Fruit fly (Drosophila melanogaster) whole organism, embryonic: Measurements from ENCODE around the gene Mondo.
A peak's percentile ranks its signal among the peaks of the same experiment; 100 is the strongest.

Source experiments
- Atf-2 ChIP-seq: fragments of 200-800 bp; sonication (Bioruptor generic); optimal IDR thresholded peaks from 2 replicates; lab custom pipeline; 2016; ENCODE audit warnings: missing biosample characterization, missing genetic modification characterization
- Blimp-1 ChIP-seq: fragments of 200-800 bp; sonication (Bioruptor generic); optimal IDR thresholded peaks from 3 replicates; lab custom pipeline; 2018; ENCODE audit warnings: missing biosample characterization, missing genetic modification characterization, mild to moderate bottlenecking, moderate library complexity, missing genetic modification reagents
- BtbVII ChIP-seq: fragments of 200-800 bp; sonication (Bioruptor generic); optimal IDR thresholded peaks from 3 replicates; lab custom pipeline; 2017; ENCODE audit warnings: missing biosample characterization, mild to moderate bottlenecking, missing genetic modification characterization
- CG10274 ChIP-seq: fragments of 200-800 bp; sonication (Bioruptor generic); optimal IDR thresholded peaks from 3 replicates; lab custom pipeline; 2017; ENCODE audit warnings: missing biosample characterization, mild to moderate bottlenecking, missing genetic modification characterization
- CG10959 ChIP-seq: fragments of 200-800 bp; sonication (Bioruptor generic); IDR thresholded peaks from 2 replicates; pipeline ENCODE4 v1.3.6; 2022; ENCODE audit warnings: missing biosample characterization, missing genetic modification characterization
- CG11723 ChIP-seq: fragments of 200-800 bp; sonication (Bioruptor generic); optimal IDR thresholded peaks from 2 replicates; lab custom pipeline; 2017; ENCODE audit warnings: missing biosample characterization, mild to moderate bottlenecking, missing genetic modification characterization
- CG12219 ChIP-seq: fragments of 200-800 bp; sonication (Bioruptor generic); optimal IDR thresholded peaks from 3 replicates; lab custom pipeline; 2018; ENCODE audit warnings: missing biosample characterization, mild to moderate bottlenecking, missing genetic modification characterization
- CG12769 ChIP-seq: fragments of 200-800 bp; sonication (Bioruptor generic); optimal IDR thresholded peaks from 2 replicates; lab custom pipeline; 2019; ENCODE audit warnings: missing biosample characterization, mild to moderate bottlenecking, missing genetic modification characterization, moderate library complexity
- CG13775 ChIP-seq: fragments of 200-800 bp; sonication (Bioruptor generic); optimal IDR thresholded peaks from 3 replicates; lab custom pipeline; 2017; ENCODE audit warnings: missing biosample characterization, mild to moderate bottlenecking, missing genetic modification characterization
- CG17912 ChIP-seq: fragments of 200-800 bp; sonication (Bioruptor generic); optimal IDR thresholded peaks from 2 replicates; lab custom pipeline; 2018; ENCODE audit warnings: missing biosample characterization, mild to moderate bottlenecking, missing genetic modification characterization
- CG18011 ChIP-seq: fragments of 200-800 bp; sonication (Bioruptor generic); optimal IDR thresholded peaks from 2 replicates; lab custom pipeline; 2017; ENCODE audit warnings: missing biosample characterization, missing genetic modification characterization, mild to moderate bottlenecking, moderate library complexity, missing genotype
- CG2199 ChIP-seq: fragments of 200-800 bp; sonication (Bioruptor generic); IDR thresholded peaks from 3 replicates; pipeline ENCODE4 v1.3.6; 2022; ENCODE audit warnings: missing biosample characterization, missing genetic modification characterization
- CG30403 ChIP-seq: fragments of 200-800 bp; sonication (Bioruptor generic); optimal IDR thresholded peaks from 3 replicates; lab custom pipeline; 2016; ENCODE audit warnings: missing biosample characterization, missing genetic modification characterization
- CG31224 ChIP-seq: fragments of 200-800 bp; sonication (Bioruptor generic); IDR thresholded peaks from 2 replicates; pipeline ENCODE4 v1.3.6; 2022; ENCODE audit warnings: missing biosample characterization, missing genetic modification characterization
- CG7928 ChIP-seq: fragments of 200-800 bp; sonication (Bioruptor generic); optimal IDR thresholded peaks from 2 replicates; lab custom pipeline; 2017; ENCODE audit warnings: missing biosample characterization, mild to moderate bottlenecking, missing genetic modification characterization
- CHES-1-like ChIP-seq: fragments of 200-800 bp; sonication (Bioruptor generic); optimal IDR thresholded peaks from 2 replicates; lab custom pipeline; 2016; ENCODE audit warnings: missing biosample characterization, missing genetic modification characterization
- Dip2 ChIP-seq: fragments of 200-800 bp; sonication (Bioruptor generic); IDR thresholded peaks from 2 replicates; pipeline ENCODE4 v1.3.6; 2022; ENCODE audit warnings: missing biosample characterization, missing genetic modification characterization
- Doc3 ChIP-seq: fragments of 200-800 bp; sonication (Bioruptor generic); IDR thresholded peaks from 3 replicates; pipeline ENCODE4 v1.3.6; 2022; ENCODE audit warnings: missing biosample characterization, missing genetic modification characterization; ENCODE audit not compliant: partially characterized antibody
- Ets65A ChIP-seq: fragments of 200-800 bp; sonication (Bioruptor generic); peaks from one replicate; lab custom pipeline; 2016; ENCODE audit warnings: missing biosample characterization, missing genetic modification characterization
- Hr3 ChIP-seq: fragments of 200-800 bp; sonication (Bioruptor generic); optimal IDR thresholded peaks from 3 replicates; lab custom pipeline; 2016; ENCODE audit warnings: missing biosample characterization, missing genetic modification characterization
- Jarid2 ChIP-seq: fragments of 200-800 bp; sonication (Bioruptor generic); optimal IDR thresholded peaks from 3 replicates; lab custom pipeline; 2017; ENCODE audit warnings: mild to moderate bottlenecking, missing biosample characterization, missing genetic modification reagents, missing genetic modification characterization
- Poxn ChIP-seq: fragments of 200-800 bp; sonication (Bioruptor generic); IDR thresholded peaks from 2 replicates; pipeline ENCODE4 v1.3.6; 2022; ENCODE audit warnings: missing biosample characterization, missing genetic modification characterization
- Ssrp ChIP-seq: fragments of 200-800 bp; sonication (Bioruptor generic); optimal IDR thresholded peaks from 2 replicates; lab custom pipeline; 2018; ENCODE audit warnings: missing biosample characterization, mild to moderate bottlenecking, missing genetic modification characterization, moderate library complexity
- Taf1 ChIP-seq: fragments of 200-800 bp; sonication (Bioruptor generic); IDR thresholded peaks from 2 replicates; pipeline ENCODE4 v1.3.6; 2022; ENCODE audit warnings: missing biosample characterization, missing genetic modification characterization
- Trl ChIP-seq, 3 experiments: fragments of >200 bp in 2 of 3; fragments of 200-800 bp in 1 of 3; sonication (Bioruptor generic) in 1 of 3; optimal IDR thresholded peaks; 2 replicates in 1 of 3; 3 replicates in 2 of 3; lab custom pipeline; 2016 to 2017; ENCODE audit warnings: missing biosample characterization in 1 of 3, missing genetic modification characterization in 1 of 3
- Xbp1 ChIP-seq: fragments of 200-800 bp; sonication (Bioruptor generic); optimal IDR thresholded peaks from 3 replicates; lab custom pipeline; 2016; ENCODE audit warnings: missing biosample characterization, mild to moderate bottlenecking, missing genetic modification characterization
- ab ChIP-seq: fragments of 200-800 bp; sonication (Bioruptor generic); optimal IDR thresholded peaks from 2 replicates; lab custom pipeline; 2016; ENCODE audit warnings: missing biosample characterization, missing genetic modification characterization
- abd-A ChIP-seq: fragments of 200-800 bp; sonication (Bioruptor generic); optimal IDR thresholded peaks from 3 replicates; lab custom pipeline; 2019; ENCODE audit warnings: missing biosample characterization, mild to moderate bottlenecking, missing genetic modification characterization, moderate library complexity
- bigmax ChIP-seq: fragments of 200-800 bp; sonication (Bioruptor generic); optimal IDR thresholded peaks from 2 replicates; lab custom pipeline; 2018; ENCODE audit warnings: missing biosample characterization, mild to moderate bottlenecking, missing genetic modification characterization
- cg ChIP-seq: fragments of 200-800 bp; sonication (Bioruptor generic); optimal IDR thresholded peaks from 3 replicates; lab custom pipeline; 2019; ENCODE audit warnings: missing biosample characterization, mild to moderate bottlenecking, missing genetic modification characterization, moderate library complexity
- chinmo ChIP-seq: fragments of 200-800 bp; sonication (Bioruptor generic); IDR thresholded peaks from 4 replicates; pipeline ENCODE4 v1.3.6; 2022; ENCODE audit warnings: missing biosample characterization, missing genetic modification characterization; ENCODE audit not compliant: partially characterized antibody
- corto ChIP-seq: fragments of 200-800 bp; sonication (Bioruptor generic); optimal IDR thresholded peaks from 2 replicates; lab custom pipeline; 2016; ENCODE audit warnings: missing biosample characterization, mild to moderate bottlenecking, missing genetic modification characterization, moderate library complexity
- ftz-f1 ChIP-seq: fragments of 200-800 bp; sonication (Bioruptor generic); optimal IDR thresholded peaks from 2 replicates; lab custom pipeline; 2016; ENCODE audit warnings: missing biosample characterization, missing genetic modification characterization
- gro ChIP-seq: fragments of 200-800 bp; sonication (Bioruptor generic); optimal IDR thresholded peaks from 2 replicates; lab custom pipeline; 2016; ENCODE audit warnings: missing biosample characterization, missing genetic modification characterization
- gsb ChIP-seq: fragments of 200-800 bp; sonication (Bioruptor generic); IDR thresholded peaks from 2 replicates; pipeline ENCODE4 v1.3.6; 2022; ENCODE audit warnings: missing biosample characterization, missing genetic modification characterization
- hkb ChIP-seq, 2 experiments: fragments of 200-800 bp in 1 of 2; fragments of >200 bp in 1 of 2; sonication (Bioruptor generic) in 1 of 2; IDR thresholded peaks in 1 of 2; optimal IDR thresholded peaks in 1 of 2; 2 replicates each; pipeline versions ENCODE4 v1.3.6 to Lab custom; 2017 to 2022; ENCODE audit warnings: missing biosample characterization in 1 of 2, missing genetic modification characterization in 1 of 2
- hth ChIP-seq: fragments of >200 bp; optimal IDR thresholded peaks from 2 replicates; lab custom pipeline; 2017; ENCODE audit warnings: inconsistent platforms
- knrl ChIP-seq: fragments of 200-800 bp; sonication (Bioruptor generic); IDR thresholded peaks from 3 replicates; pipeline ENCODE4 v1.3.6; 2022; ENCODE audit warnings: missing biosample characterization, missing genetic modification characterization; ENCODE audit not compliant: partially characterized antibody
- lola ChIP-seq, 3 experiments: fragments of >200 bp in 2 of 3; fragments of 200-800 bp in 1 of 3; sonication (Bioruptor generic) in 1 of 3; optimal IDR thresholded peaks; 2 replicates each; lab custom pipeline; 2017 to 2019; ENCODE audit warnings: missing biosample characterization in 3 of 3, missing genetic modification characterization in 3 of 3, mild to moderate bottlenecking in 1 of 3, moderate library complexity in 1 of 3
- onecut ChIP-seq: fragments of 200-800 bp; sonication (Bioruptor generic); IDR thresholded peaks from 2 replicates; pipeline ENCODE4 v1.3.6; 2022; ENCODE audit warnings: missing biosample characterization, missing genetic modification characterization
- sd ChIP-seq: fragments of 200-800 bp; sonication (Bioruptor generic); optimal IDR thresholded peaks from 3 replicates; lab custom pipeline; 2018; ENCODE audit warnings: missing biosample characterization, mild to moderate bottlenecking, missing genetic modification characterization, moderate library complexity
- sens-2 ChIP-seq: fragments of 200-800 bp; sonication (Bioruptor generic); IDR thresholded peaks from 2 replicates; pipeline ENCODE4 v1.3.6; 2022; ENCODE audit warnings: missing biosample characterization, missing genetic modification characterization
- sima ChIP-seq: fragments of 200-800 bp; sonication (Bioruptor generic); optimal IDR thresholded peaks from 2 replicates; lab custom pipeline; 2016; ENCODE audit warnings: missing biosample characterization, missing genetic modification characterization
- so ChIP-seq: fragments of 200-800 bp; sonication (Bioruptor generic); IDR thresholded peaks from 3 replicates; pipeline ENCODE4 v1.3.6; 2022; ENCODE audit warnings: missing biosample characterization, missing genetic modification characterization
- ssp ChIP-seq: fragments of 200-800 bp; sonication (Bioruptor generic); IDR thresholded peaks from 2 replicates; pipeline ENCODE4 v1.3.6; 2022; ENCODE audit warnings: missing biosample characterization, missing genetic modification characterization
- toy ChIP-seq: fragments of 200-800 bp; sonication (Bioruptor generic); IDR thresholded peaks from 2 replicates; pipeline ENCODE4 v1.3.6; 2022; ENCODE audit warnings: missing biosample characterization, missing genetic modification characterization
- vnd ChIP-seq: fragments of 200-800 bp; sonication (Bioruptor generic); IDR thresholded peaks from 3 replicates; pipeline ENCODE4 v1.3.6; 2022; ENCODE audit warnings: missing biosample characterization, missing genetic modification characterization; ENCODE audit not compliant: partially characterized antibody
- vvl ChIP-seq: fragments of 200-800 bp; sonication (Bioruptor generic); IDR thresholded peaks from 2 replicates; pipeline ENCODE4 v1.3.6; 2022; ENCODE audit warnings: missing biosample characterization, missing genetic modification characterization
- wdn ChIP-seq: fragments of 200-800 bp; sonication (Bioruptor generic); IDR thresholded peaks from 2 replicates; pipeline ENCODE4 v1.3.6; 2022; ENCODE audit warnings: missing biosample characterization, missing genetic modification characterization

Mondo gene

dm6 chr2L:21243964-21244466 lies 65.8 kb downstream of the Mondo start (continued):
- TF ChIP-seq toy (GFP tag; lab: Robert Waterston, UW): no peak
- peak; percentile 23 for TF ChIP-seq Blimp-1 (GFP tag; lab: Kevin White, UChicago)
- no peak for TF ChIP-seq Poxn (GFP tag; lab: Robert Waterston, UW)
- TF ChIP-seq hth (lab: Kevin White, UChicago): no peak
- TF ChIP-seq Taf1: no peak
- no peak for TF ChIP-seq CG18011 (GFP tag; lab: Kevin White, UChicago)
- peak; percentile 12 for TF ChIP-seq Xbp1 (GFP tag; lab: Kevin White, UChicago)
- no peak for TF ChIP-seq CG17912 (GFP tag; lab: Kevin White, UChicago)
- no peak for TF ChIP-seq CG13775 (GFP tag; lab: Kevin White, UChicago)
- no peak for TF ChIP-seq Ssrp (tag; lab: Kevin White, UChicago)
- TF ChIP-seq wdn: no peak
- TF ChIP-seq CG10959 (GFP tag; lab: Robert Waterston, UW): no peak
- no peak for TF ChIP-seq lola (GFP tag; optimal IDR thresholded peaks at IDR 0.05; lab: Kevin White, UChicago)
- TF ChIP-seq cg (GFP tag; lab: Kevin White, UChicago): peak; percentile 54
- TF ChIP-seq so (GFP tag; lab: Robert Waterston, UW): no peak
- TF ChIP-seq sima (GFP tag; lab: Kevin White, UChicago): no peak
- TF ChIP-seq vnd (GFP tag; lab: Robert Waterston, UW): no peak
- no peak for TF ChIP-seq ssp (GFP tag; lab: Robert Waterston, UW)
- TF ChIP-seq CHES-1-like (GFP tag; lab: Kevin White, UChicago): no peak
- no peak for TF ChIP-seq CG7928 (GFP tag; lab: Kevin White, UChicago)
- TF ChIP-seq Atf-2 (GFP tag; lab: Kevin White, UChicago): no peak
- TF ChIP-seq vvl (GFP tag; lab: Robert Waterston, UW): 0 out of 2 replicates have a peak, but pooled peaks have one; percentile 15
- TF ChIP-seq chinmo (GFP tag; lab: Robert Waterston, UW): peak; percentile 80; the same call in 2 of the 4 replicates
- TF ChIP-seq Trl (optimal IDR thresholded peaks at IDR 0.05; lab: Kevin White, UChicago): peak; percentile 25 to 47
- TF ChIP-seq Trl (GFP tag; optimal IDR thresholded peaks at IDR 0.05; lab: Kevin White, UChicago): no peak
- TF ChIP-seq knrl (GFP tag; lab: Robert Waterston, UW): no peak
- TF ChIP-seq ftz-f1: peak; percentile 43
- TF ChIP-seq Jarid2 (GFP tag; lab: Kevin White, UChicago): no peak
- peak; percentile 11 for TF ChIP-seq sd (tag; lab: Kevin White, UChicago)
- TF ChIP-seq BtbVII: no peak
- TF ChIP-seq gro (GFP tag; lab: Kevin White, UChicago): no peak
- peak; percentile 54 for TF ChIP-seq CG12769 (tag; lab: Kevin White, UChicago)
- no peak for TF ChIP-seq CG12219 (GFP tag; lab: Kevin White, UChicago)
- TF ChIP-seq Hr3 (GFP tag; lab: Kevin White, UChicago): no peak
- no peak for TF ChIP-seq sens-2 (GFP tag; lab: Robert Waterston, UW)

- TF ChIP-seq CG10274 (GFP tag; lab: Kevin White, UChicago) (no peak), CG11723 (no peak), gsb (GFP tag; lab: Robert Waterston, UW) (no peak), bigmax (GFP tag; lab: Kevin White, UChicago) (no peak), abd-A (tag; lab: Kevin White, UChicago) (peak; percentile 58), hkb (optimal IDR thresholded peaks at IDR 0.05; lab: Kevin White, UChicago) (no peak), hkb (GFP tag; IDR thresholded peaks at IDR 0.05; lab: Robert Waterston, UW) (no peak), Dip2 (GFP tag; lab: Robert Waterston, UW) (no peak), onecut (GFP tag; lab: Robert Waterston, UW) (peak; percentile 59), CG31224 (no peak), Ets65A (no peak), CG2199 (GFP tag; lab: Robert Waterston, UW) (no peak), corto (no peak), Doc3 (GFP tag; lab: Robert Waterston, UW) (no peak), CG30403 (GFP tag; lab: Kevin White, UChicago) (no peak), ab (GFP tag; lab: Kevin White, UChicago) (no peak)
Measured at dm6 chr2L:21242369-21242768, 67.5 kb downstream of the Mondo start.
